Worm (Caenorhabditis elegans): ENCODE data around the gene srsx-21.
A peak's percentile ranks its signal among the peaks of the same experiment; 100 is the strongest.

ce11 chrV:9789657-9790261 is 48.0 kb upstream of the srsx-21 start, which contains the start of gene ztf-7:
- TF ChIP-seq drap-1 (GFP tag; optimal IDR thresholded peaks at IDR 0.05) (no peak), elt-3 (tag; optimal IDR thresholded peaks at IDR 0.05) (no peak), snpc-4 (tag; optimal IDR thresholded peaks at IDR 0.05) (no peak), cnd-1 (tag; optimal IDR thresholded peaks at IDR 0.05) (no peak), mab-5 (tag; optimal IDR thresholded peaks at IDR 0.05) (no peak), lsy-2 (tag; optimal IDR thresholded peaks at IDR 0.05) (no peak), unc-39 (tag; optimal IDR thresholded peaks at IDR 0.05) (no peak), tbx-8 (GFP tag; optimal IDR thresholded peaks at IDR 0.05) (no peak), unc-62 (GFP tag; optimal IDR thresholded peaks at IDR 0.05) (peak; percentile 67), ztf-11 (tag; optimal IDR thresholded peaks at IDR 0.05) (no peak), lin-13 (tag; optimal IDR thresholded peaks at IDR 0.05) (peak; percentile 84), nhr-28 (tag; optimal IDR thresholded peaks at IDR 0.05) (no peak), nhr-12 (tag; optimal IDR thresholded peaks at IDR 0.05) (no peak), sptf-1 (tag; optimal IDR thresholded peaks at IDR 0.05) (peak; percentile 68)
